Fruit fly (Drosophila melanogaster) whole organism, prepupa: ENCODE measurements around the gene Lcp65Ac.
A peak's percentile ranks its signal among the peaks of the same experiment; 100 is the strongest.
"Not testable (repeated sequence)": the region's sequence is repeated elsewhere in the genome, so short reads cannot be mapped to it uniquely, and the experiment has no call there.

Source experiments
- Blimp-1 ChIP-seq: fragments of 200-800 bp; sonication (Bioruptor generic); optimal IDR thresholded peaks from 3 replicates; lab custom pipeline; 2017; ENCODE audit warnings: missing biosample characterization, missing genetic modification characterization, mild to moderate bottlenecking, moderate library complexity, missing genetic modification reagents
- CG16779 ChIP-seq: fragments of 200-800 bp; sonication (Bioruptor generic); optimal IDR thresholded peaks from 3 replicates; lab custom pipeline; 2017; ENCODE audit warnings: missing biosample characterization, mild to moderate bottlenecking, missing genetic modification characterization
- CG3032 ChIP-seq: fragments of 200-800 bp; optimal IDR thresholded peaks from 2 replicates; lab custom pipeline; 2019; ENCODE audit warnings: missing biosample characterization, mild to moderate bottlenecking, missing genetic modification characterization, moderate library complexity
- CG31627 ChIP-seq: fragments of 200-800 bp; sonication (Bioruptor generic); optimal IDR thresholded peaks from 3 replicates; lab custom pipeline; 2016; ENCODE audit warnings: missing biosample characterization, missing genetic modification characterization
- CG32006 ChIP-seq: fragments of 200-800 bp; sonication (Bioruptor generic); optimal IDR thresholded peaks from 3 replicates; lab custom pipeline; 2017; ENCODE audit warnings: missing biosample characterization, mild to moderate bottlenecking, missing genetic modification characterization
- CG4318 ChIP-seq: fragments of 200-800 bp; sonication (Bioruptor generic); optimal IDR thresholded peaks from 3 replicates; lab custom pipeline; 2017; ENCODE audit warnings: missing biosample characterization, mild to moderate bottlenecking, missing genetic modification characterization
- CG6163 ChIP-seq: fragments of 200-800 bp; sonication (Bioruptor generic); IDR thresholded peaks from 3 replicates; pipeline ENCODE4 v1.3.6; 2022; ENCODE audit warnings: missing biosample characterization, missing genetic modification characterization
- CG6276 ChIP-seq: fragments of 200-800 bp; sonication (Bioruptor generic); optimal IDR thresholded peaks from 2 replicates; lab custom pipeline; 2017; ENCODE audit warnings: missing biosample characterization, mild to moderate bottlenecking, missing genetic modification characterization
- CG6792 ChIP-seq: fragments of 200-800 bp; sonication (Bioruptor generic); optimal IDR thresholded peaks from 3 replicates; lab custom pipeline; 2016; ENCODE audit warnings: missing biosample characterization, missing genetic modification characterization
- CG6808 ChIP-seq: fragments of 200-800 bp; sonication (Bioruptor generic); optimal IDR thresholded peaks from 3 replicates; lab custom pipeline; 2017; ENCODE audit warnings: missing biosample characterization, missing genetic modification characterization, mild to moderate bottlenecking, moderate library complexity, missing genetic modification reagents
- CG7368 ChIP-seq: fragments of 200-800 bp; sonication (Bioruptor generic); optimal IDR thresholded peaks from 3 replicates; lab custom pipeline; 2016; ENCODE audit warnings: missing biosample characterization, missing genetic modification characterization
- CG8119 ChIP-seq: fragments of 200-800 bp; sonication (Bioruptor generic); IDR thresholded peaks from 3 replicates; pipeline ENCODE4 v1.3.6; 2022; ENCODE audit warnings: missing biosample characterization, missing genetic modification characterization
- Eip78C ChIP-seq: fragments of 200-800 bp; sonication (Bioruptor generic); peaks from one replicate; lab custom pipeline; 2016; ENCODE audit warnings: missing biosample characterization, missing genetic modification characterization
- Eip93F ChIP-seq: fragments of 200-800 bp; sonication (Bioruptor generic); optimal IDR thresholded peaks from 2 replicates; lab custom pipeline; 2016; ENCODE audit warnings: missing biosample characterization, mild to moderate bottlenecking, missing genetic modification characterization
- Ets21C ChIP-seq: fragments of 200-800 bp; sonication (Bioruptor generic); optimal IDR thresholded peaks from 3 replicates; lab custom pipeline; 2016; ENCODE audit warnings: missing biosample characterization, missing genetic modification characterization
- Ets96B ChIP-seq: fragments of 200-800 bp; optimal IDR thresholded peaks from 2 replicates; lab custom pipeline; 2019; ENCODE audit warnings: missing biosample characterization, mild to moderate bottlenecking, missing genetic modification characterization, moderate library complexity
- Gug ChIP-seq: fragments of 200-800 bp; sonication (Bioruptor generic); IDR thresholded peaks from 2 replicates; pipeline ENCODE4 v1.3.6; 2022; ENCODE audit warnings: missing biosample characterization, missing genetic modification characterization
- Hr4 ChIP-seq: fragments of 200-800 bp; sonication (Bioruptor generic); optimal IDR thresholded peaks from 3 replicates; lab custom pipeline; 2016; ENCODE audit warnings: missing biosample characterization, missing genetic modification characterization
- Lpt ChIP-seq: fragments of 200-800 bp; sonication (Bioruptor generic); optimal IDR thresholded peaks from 3 replicates; lab custom pipeline; 2016; ENCODE audit warnings: missing biosample characterization, missing genetic modification characterization
- Met ChIP-seq: fragments of 200-800 bp; sonication (Bioruptor generic); optimal IDR thresholded peaks from 3 replicates; lab custom pipeline; 2016; ENCODE audit warnings: missing biosample characterization, missing genetic modification characterization
- Smox ChIP-seq: fragments of 200-800 bp; sonication (Bioruptor generic); optimal IDR thresholded peaks from 3 replicates; lab custom pipeline; 2016; ENCODE audit warnings: missing biosample characterization, missing genetic modification characterization
- achi ChIP-seq: fragments of 200-800 bp; sonication (Bioruptor generic); optimal IDR thresholded peaks from 3 replicates; lab custom pipeline; 2016; ENCODE audit warnings: missing biosample characterization, missing genetic modification characterization
- acj6 ChIP-seq: fragments of 200-800 bp; sonication (Bioruptor generic); optimal IDR thresholded peaks from 3 replicates; lab custom pipeline; 2016; ENCODE audit warnings: missing biosample characterization, missing genetic modification characterization
- cyc ChIP-seq: fragments of 200-800 bp; sonication (Bioruptor generic); optimal IDR thresholded peaks from 3 replicates; lab custom pipeline; 2016; ENCODE audit warnings: missing biosample characterization, missing genetic modification characterization
- dac ChIP-seq: fragments of 200-800 bp; sonication (Bioruptor generic); optimal IDR thresholded peaks from 2 replicates; lab custom pipeline; 2017; ENCODE audit warnings: missing biosample characterization, mild to moderate bottlenecking, missing genetic modification characterization
- eg ChIP-seq: fragments of 200-800 bp; sonication (Bioruptor generic); IDR thresholded peaks from 3 replicates; pipeline ENCODE4 v1.3.6; 2022; ENCODE audit warnings: missing biosample characterization, missing genetic modification characterization
- esn ChIP-seq: fragments of 200-800 bp; sonication (Bioruptor generic); optimal IDR thresholded peaks from 2 replicates; lab custom pipeline; 2016; ENCODE audit warnings: missing biosample characterization, mild to moderate bottlenecking, missing genetic modification characterization, moderate library complexity
- fd85E ChIP-seq: fragments of 200-800 bp; sonication (Bioruptor generic); optimal IDR thresholded peaks from 3 replicates; lab custom pipeline; 2016; ENCODE audit warnings: missing biosample characterization, missing genetic modification characterization
- net ChIP-seq: fragments of 200-800 bp; sonication (Bioruptor generic); optimal IDR thresholded peaks from 3 replicates; lab custom pipeline; 2016; ENCODE audit warnings: missing biosample characterization, missing genetic modification characterization
- salr ChIP-seq, 2 experiments: fragments of 200-800 bp; sonication (Bioruptor generic); optimal IDR thresholded peaks; 3 replicates each; lab custom pipeline; 2016 to 2018; ENCODE audit warnings: missing biosample characterization in 2 of 2, missing genetic modification characterization in 2 of 2, mild to moderate bottlenecking in 1 of 2
- ss ChIP-seq, 2 experiments: fragments of 200-800 bp; sonication (Bioruptor generic); optimal IDR thresholded peaks; 2 replicates in 1 of 2; 3 replicates in 1 of 2; lab custom pipeline; 2017 to 2018; ENCODE audit warnings: mild to moderate bottlenecking in 2 of 2, missing biosample characterization in 2 of 2, missing genetic modification characterization in 2 of 2, moderate library complexity in 1 of 2
- topi ChIP-seq: fragments of 200-800 bp; sonication (Bioruptor generic); optimal IDR thresholded peaks from 3 replicates; lab custom pipeline; 2016; ENCODE audit warnings: missing biosample characterization, missing genetic modification characterization
- vri ChIP-seq: fragments of 200-800 bp; sonication (Bioruptor generic); optimal IDR thresholded peaks from 3 replicates; lab custom pipeline; 2016; ENCODE audit warnings: missing biosample characterization, mild to moderate bottlenecking, missing genetic modification characterization

Lcp65Ac gene

dm6 chr3L:6141538-6141937 lies 3.1 kb upstream of the Lcp65Ac start:
- TF ChIP-seq achi (GFP tag; lab: Kevin White, UChicago) (no peak), vri (GFP tag; lab: Kevin White, UChicago) (peak; percentile 90), eg (GFP tag; lab: Robert Waterston, UW) (no peak), CG32006 (no peak), cyc (GFP tag; lab: Kevin White, UChicago) (no peak), Blimp-1 (peak; percentile 92)

dm6 chr3L:6142313-6142712 lies 2.3 kb upstream of the Lcp65Ac start, which contains the start of gene Cpr65Aw:
TSS of gene Cpr65Aw (minus strand) at chr3L:6142413.
- TF ChIP-seq cyc (GFP tag; lab: Kevin White, UChicago) = no peak
- TF ChIP-seq Blimp-1 = no peak
- TF ChIP-seq CG7368 = no peak
- no peak for TF ChIP-seq CG8119 (GFP tag; lab: Robert Waterston, UW)
- no peak for TF ChIP-seq dac (GFP tag; lab: Kevin White, UChicago)
- TF ChIP-seq acj6 (GFP tag; lab: Kevin White, UChicago) = no peak
- no peak for TF ChIP-seq CG6808 (GFP tag; lab: Kevin White, UChicago)
- no peak for TF ChIP-seq CG6163 (GFP tag; lab: Robert Waterston, UW)
- TF ChIP-seq Ets21C = no peak
- no peak for TF ChIP-seq CG6792
- no peak for TF ChIP-seq Eip93F
- no peak for TF ChIP-seq CG6276
- TF ChIP-seq CG31627 = no peak
- TF ChIP-seq Hr4 (GFP tag; lab: Kevin White, UChicago) = no peak
- TF ChIP-seq Lpt (GFP tag; lab: Kevin White, UChicago) = no peak
- no peak for TF ChIP-seq fd85E (GFP tag; lab: Kevin White, UChicago)
- no peak for TF ChIP-seq CG3032 (tag; lab: Kevin White, UChicago)
- TF ChIP-seq topi (GFP tag; lab: Kevin White, UChicago) = no peak
- no peak for TF ChIP-seq net (GFP tag; lab: Kevin White, UChicago)

dm6 chr3L:6143188-6143755 lies 1.3 kb upstream of the Lcp65Ac start, which contains the start of gene Lcp65Ad:
TSS of gene Lcp65Ad (plus strand) at chr3L:6143395.
- TF ChIP-seq CG6808 (GFP tag; lab: Kevin White, UChicago) (peak; percentile 14), Gug (GFP tag; lab: Robert Waterston, UW) (no peak), Eip78C (GFP tag; lab: Kevin White, UChicago) (peak; percentile 58), CG16779 (tag; lab: Kevin White, UChicago) (no peak), CG4318 (GFP tag; lab: Kevin White, UChicago) (no peak), Blimp-1 (peak; percentile 84), ss (GFP tag; optimal IDR thresholded peaks at IDR 0.05; lab: Kevin White, UChicago) (peak; percentile 31 to 63)

dm6 chr3L:6146374-6146773 lies 1.8 kb downstream of the Lcp65Ac start, which contains the start of gene Lcp65Ab2:
TSS of gene Lcp65Ab2 (plus strand) at chr3L:6146674.
- TF ChIP-seq Met (GFP tag; lab: Kevin White, UChicago); esn; Ets96B (tag; lab: Kevin White, UChicago): not testable (repeated sequence)

dm6 chr3L:6147887-6148286 lies 3.3 kb downstream of the Lcp65Ac start, which contains the start of gene Cpr65Ax1:
TSS of gene Cpr65Ax1 (minus strand) at chr3L:6147987.
- not testable (repeated sequence) for TF ChIP-seq Hr4 (GFP tag; lab: Kevin White, UChicago); ss (GFP tag; optimal IDR thresholded peaks at IDR 0.05; lab: Kevin White, UChicago); CG7368

- TF ChIP-seq Smox (GFP tag; lab: Kevin White, UChicago); salr (GFP tag; optimal IDR thresholded peaks at IDR 0.05; lab: Kevin White, UChicago); cyc (GFP tag; lab: Kevin White, UChicago): not testable (repeated sequence)
Observed at dm6 chr3L:6149248-6149647, 4.6 kb downstream of the Lcp65Ac start, which contains the start of gene Lcp65Ab1. TSS of gene Lcp65Ab1 (plus strand) at chr3L:6149548.
